Worm (Caenorhabditis elegans) whole organism, L4 larva: Measurements from ENCODE around the gene rsa-2.
A peak's percentile ranks its signal among the peaks of the same experiment; 100 is the strongest.

Experiments used
- D1046.2 ChIP-seq: fragments of 200-800 bp; sonication (Bioruptor generic); IDR thresholded peaks from 2 replicates; pipeline ENCODE4 v1.3.6; 2022; ENCODE audit warnings: missing genetic modification characterization, missing compliant biosample characterization
- F10B5.3 ChIP-seq: sonication (generic microtip); optimal IDR thresholded peaks from 2 replicates; lab custom pipeline; 2016; ENCODE audit warnings: mild to moderate bottlenecking, missing genetic modification characterization, missing compliant biosample characterization
- R02D3.7 ChIP-seq: fragments of 150-350 bp; sonication (generic microtip); optimal IDR thresholded peaks from 3 replicates; lab custom pipeline; 2014; ENCODE audit warnings: missing biosample characterization, missing genetic modification characterization
- Y48G9A.11 ChIP-seq: fragments of 200-800 bp; sonication (Bioruptor generic); IDR thresholded peaks from 2 replicates; pipeline ENCODE4 v1.3.6; 2022; ENCODE audit warnings: missing genetic modification reagents, missing genetic modification characterization, missing compliant biosample characterization
- Y5F2A.4 ChIP-seq: fragments of 200-800 bp; sonication (Bioruptor generic); optimal IDR thresholded peaks from 2 replicates; lab custom pipeline; 2018; ENCODE audit warnings: mild to moderate bottlenecking, missing genetic modification characterization, missing compliant biosample characterization
- aha-1 ChIP-seq: fragments of 150-350 bp; peaks from one replicate; lab custom pipeline; 2014; ENCODE audit warnings: missing biosample characterization, missing genetic modification characterization
- attf-4 ChIP-seq: sonication (generic microtip); optimal IDR thresholded peaks from 3 replicates; lab custom pipeline; 2017; ENCODE audit warnings: missing biosample characterization, missing genetic modification characterization
- cey-2 ChIP-seq: sonication (generic microtip); optimal IDR thresholded peaks from 3 replicates; lab custom pipeline; 2017; ENCODE audit warnings: missing genetic modification characterization, mild to moderate bottlenecking, missing compliant biosample characterization, antibody characterized with exemption, borderline replicate concordance; ENCODE audit not compliant: insufficient read depth
- daf-16 ChIP-seq, 3 experiments: sonication (generic microtip); optimal IDR thresholded peaks; 2 replicates each; lab custom pipeline; 2016 to 2017; ENCODE audit warnings: missing genetic modification characterization in 3 of 3, missing genetic modification reagents in 3 of 3, mild to moderate bottlenecking in 2 of 3, missing compliant biosample characterization in 2 of 3, missing biosample characterization in 1 of 3, moderate library complexity in 1 of 3
- daf-8 ChIP-seq: fragments of 200-800 bp; sonication (Bioruptor generic); IDR thresholded peaks from 2 replicates; pipeline ENCODE4 v1.3.6; 2022; ENCODE audit warnings: missing genetic modification characterization, missing compliant biosample characterization
- dmd-6 ChIP-seq: fragments of 200-800 bp; sonication (Bioruptor generic); IDR thresholded peaks from 2 replicates; pipeline ENCODE4 v1.3.6; 2022; ENCODE audit warnings: missing genetic modification reagents, missing genetic modification characterization, missing compliant biosample characterization
- dpl-1 ChIP-seq: fragments of 150-350 bp; optimal IDR thresholded peaks from 2 replicates; lab custom pipeline; 2014; ENCODE audit warnings: missing biosample characterization, missing genetic modification reagents, missing genetic modification characterization
- duxl-1 ChIP-seq: sonication (generic microtip); optimal IDR thresholded peaks from 2 replicates; lab custom pipeline; 2016; ENCODE audit warnings: mild to moderate bottlenecking, missing genetic modification characterization, moderate library complexity, missing compliant biosample characterization; ENCODE audit not compliant: poor library complexity
- dve-1 ChIP-seq: sonication (generic microtip); optimal IDR thresholded peaks from 2 replicates; lab custom pipeline; 2017; ENCODE audit warnings: antibody characterized with exemption, mild to moderate bottlenecking, missing genetic modification characterization, missing compliant biosample characterization; ENCODE audit not compliant: insufficient read depth
- egl-27 ChIP-seq: sonication (generic microtip); optimal IDR thresholded peaks from 3 replicates; lab custom pipeline; 2017; ENCODE audit warnings: missing biosample characterization, missing genetic modification reagents, missing genetic modification characterization
- hif-1 ChIP-seq, 2 experiments: sonication (generic microtip); optimal IDR thresholded peaks; 2 replicates each; lab custom pipeline; 2016 to 2017; ENCODE audit warnings: missing compliant biosample characterization in 2 of 2, missing genetic modification characterization in 2 of 2, missing genetic modification reagents in 2 of 2, missing genotype in 2 of 2, mild to moderate bottlenecking in 1 of 2
- hlh-30 ChIP-seq: sonication (generic microtip); optimal IDR thresholded peaks from 2 replicates; lab custom pipeline; 2017; ENCODE audit warnings: antibody characterized with exemption, mild to moderate bottlenecking, missing genetic modification characterization, missing compliant biosample characterization; ENCODE audit not compliant: insufficient read depth
- hmg-1.1 ChIP-seq: fragments of 200-800 bp; sonication (Bioruptor generic); IDR thresholded peaks from 2 replicates; pipeline ENCODE4 v1.3.6; 2022; ENCODE audit warnings: missing genetic modification reagents, missing genetic modification characterization, missing compliant biosample characterization
- jun-1 ChIP-seq: fragments of 150-350 bp; optimal IDR thresholded peaks from 2 replicates; lab custom pipeline; 2014; ENCODE audit warnings: missing biosample characterization, missing genetic modification reagents, missing genetic modification characterization
- lim-7 ChIP-seq: fragments of 200-800 bp; sonication (Bioruptor generic); IDR thresholded peaks from 2 replicates; pipeline ENCODE4 v1.3.6; 2022; ENCODE audit warnings: missing genetic modification characterization, missing compliant biosample characterization
- lin-13 ChIP-seq: fragments of 150-350 bp; optimal IDR thresholded peaks from 2 replicates; lab custom pipeline; 2014; ENCODE audit warnings: missing biosample characterization, missing genetic modification reagents, missing genetic modification characterization
- lin-29 ChIP-seq: fragments of 200-800 bp; sonication (Bioruptor generic); IDR thresholded peaks from 2 replicates; pipeline ENCODE4 v1.3.6; 2022; ENCODE audit warnings: missing genetic modification reagents, missing genetic modification characterization, missing compliant biosample characterization
- lin-38 ChIP-seq: fragments of 200-800 bp; sonication (Bioruptor generic); IDR thresholded peaks from 2 replicates; pipeline ENCODE4 v1.3.6; 2022; ENCODE audit warnings: missing genetic modification reagents, missing genetic modification characterization, missing compliant biosample characterization
- lin-39 ChIP-seq: fragments of 150-350 bp; optimal IDR thresholded peaks from 2 replicates; lab custom pipeline; 2014; ENCODE audit warnings: missing biosample characterization, missing genetic modification reagents, missing genetic modification characterization
- lsy-2 ChIP-seq, 2 experiments: fragments of 150-350 bp in 1 of 2; sonication (generic microtip) in 1 of 2; optimal IDR thresholded peaks; 2 replicates each; lab custom pipeline; 2014 to 2017; ENCODE audit warnings: missing biosample characterization in 2 of 2, missing genetic modification characterization in 2 of 2
- madf-9 ChIP-seq: fragments of 200-800 bp; sonication (Bioruptor generic); conservative IDR thresholded peaks from 2 replicates; pipeline ENCODE4 v1.3.6; 2022; ENCODE audit warnings: missing genetic modification reagents, missing genetic modification characterization, missing compliant biosample characterization
- mdl-1 ChIP-seq, 2 experiments: fragments of 150-350 bp in 1 of 2; sonication (generic microtip) in 1 of 2; optimal IDR thresholded peaks; 2 replicates each; lab custom pipeline; 2014 to 2017; ENCODE audit warnings: missing biosample characterization in 2 of 2, missing genetic modification characterization in 2 of 2
- mep-1 ChIP-seq: fragments of 150-350 bp; sonication (generic microtip); optimal IDR thresholded peaks from 3 replicates; lab custom pipeline; 2014; ENCODE audit warnings: missing biosample characterization, missing genetic modification characterization
- mes-2 ChIP-seq: sonication (generic microtip); optimal IDR thresholded peaks from 2 replicates; lab custom pipeline; 2016; ENCODE audit warnings: missing genotype, mild to moderate bottlenecking, missing genetic modification characterization, missing compliant biosample characterization; ENCODE audit not compliant: poor library complexity, severe bottlenecking
- mxl-2 ChIP-seq: fragments of 200-800 bp; sonication (Bioruptor generic); conservative IDR thresholded peaks from 2 replicates; pipeline ENCODE4 v1.3.6; 2022; ENCODE audit warnings: missing genetic modification reagents, missing genetic modification characterization, missing compliant biosample characterization
- mxl-3 ChIP-seq: fragments of 200-800 bp; sonication (Bioruptor generic); optimal IDR thresholded peaks from 2 replicates; lab custom pipeline; 2018; ENCODE audit warnings: mild to moderate bottlenecking, missing genetic modification characterization, missing compliant biosample characterization
- nhr-10 ChIP-seq: fragments of 150-350 bp; optimal IDR thresholded peaks from 2 replicates; lab custom pipeline; 2014; ENCODE audit warnings: missing biosample characterization, missing genetic modification characterization
- nhr-25 ChIP-seq: sonication (generic microtip); optimal IDR thresholded peaks from 2 replicates; lab custom pipeline; 2017; ENCODE audit warnings: missing genetic modification characterization, mild to moderate bottlenecking, missing compliant biosample characterization, antibody characterized with exemption, moderate library complexity, borderline replicate concordance; ENCODE audit not compliant: insufficient read depth
- nhr-28 ChIP-seq: fragments of 150-350 bp; optimal IDR thresholded peaks from 2 replicates; lab custom pipeline; 2014; ENCODE audit warnings: missing biosample characterization, missing genetic modification characterization
- nhr-76 ChIP-seq: fragments of 150-350 bp; optimal IDR thresholded peaks from 2 replicates; lab custom pipeline; 2014; ENCODE audit warnings: missing biosample characterization, missing genetic modification characterization
- pqm-1 ChIP-seq: sonication (generic microtip); optimal IDR thresholded peaks from 2 replicates; lab custom pipeline; 2017; ENCODE audit warnings: missing biosample characterization, missing genetic modification characterization
- rbr-2 ChIP-seq: sonication (generic microtip); optimal IDR thresholded peaks from 2 replicates; lab custom pipeline; 2016; ENCODE audit warnings: missing genotype, missing genetic modification characterization, missing compliant biosample characterization
- saeg-2 ChIP-seq: fragments of 200-800 bp; sonication (Bioruptor generic); IDR thresholded peaks from 2 replicates; pipeline ENCODE4 v1.3.6; 2022; ENCODE audit warnings: missing genetic modification reagents, missing genetic modification characterization, missing compliant biosample characterization
- skn-1 ChIP-seq: fragments of 150-350 bp; optimal IDR thresholded peaks from 2 replicates; lab custom pipeline; 2014; ENCODE audit warnings: missing biosample characterization, missing genetic modification characterization
- snpc-1.2 ChIP-seq: fragments of 200-800 bp; sonication (Bioruptor generic); IDR thresholded peaks from 2 replicates; pipeline ENCODE4 v1.3.6; 2022; ENCODE audit warnings: missing genetic modification reagents, missing genetic modification characterization, missing compliant biosample characterization
- spr-1 ChIP-seq: sonication (generic microtip); optimal IDR thresholded peaks from 2 replicates; lab custom pipeline; 2016; ENCODE audit warnings: mild to moderate bottlenecking, missing genetic modification characterization, missing compliant biosample characterization
- spr-3 ChIP-seq: fragments of 200-800 bp; sonication (Bioruptor generic); optimal IDR thresholded peaks from 2 replicates; lab custom pipeline; 2018; ENCODE audit warnings: mild to moderate bottlenecking, missing genetic modification characterization, missing compliant biosample characterization
- unc-39 ChIP-seq: sonication (generic microtip); optimal IDR thresholded peaks from 2 replicates; lab custom pipeline; 2017; ENCODE audit warnings: missing biosample characterization, missing genetic modification characterization
- unc-62 ChIP-seq, 3 experiments: fragments of 150-350 bp in 1 of 3; sonication (generic microtip); optimal IDR thresholded peaks in 2 of 3; peaks in 1 of 3; 1 replicate in 1 of 3; 2 replicates in 2 of 3; lab custom pipeline; 2014 to 2017; ENCODE audit warnings: missing biosample characterization in 3 of 3, missing genetic modification characterization in 3 of 3, missing genetic modification reagents in 3 of 3, missing genotype in 1 of 3

rsa-2 gene

DNA sequence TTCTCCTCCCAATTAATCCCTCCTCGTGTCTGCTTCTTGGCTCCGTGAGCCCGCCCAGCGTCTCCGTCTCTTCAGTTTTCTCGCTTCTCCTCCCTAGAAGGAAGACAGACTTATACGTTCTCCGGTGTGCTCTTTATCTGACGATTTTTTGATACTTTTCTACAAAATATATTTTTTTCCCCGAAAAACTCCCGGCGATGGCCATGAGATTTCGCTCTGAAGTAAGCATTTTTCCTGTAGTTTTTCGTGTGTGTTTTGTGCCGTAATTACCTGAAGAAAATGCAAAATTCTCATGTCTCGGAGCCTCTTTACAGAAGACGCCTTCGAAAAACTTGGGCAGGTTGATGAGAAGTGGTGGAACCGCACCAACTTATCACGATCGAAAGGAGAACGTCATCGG lies 26.6 kb upstream of the rsa-2 start, which contains the start of gene spat-2:
Gene spat-2, plus strand, starts transcription at position 301 of the 400 bp plus-strand sequence.
- TF ChIP-seq aha-1 (tag; lab: Kevin White, UChicago) (peak; percentile 24), D1046.2 (GFP tag; lab: Robert Waterston, UW) (0 out of 2 replicates have a peak, but pooled peaks have one; percentile 6), lin-29 (GFP tag; lab: Robert Waterston, UW) (no peak)

DNA sequence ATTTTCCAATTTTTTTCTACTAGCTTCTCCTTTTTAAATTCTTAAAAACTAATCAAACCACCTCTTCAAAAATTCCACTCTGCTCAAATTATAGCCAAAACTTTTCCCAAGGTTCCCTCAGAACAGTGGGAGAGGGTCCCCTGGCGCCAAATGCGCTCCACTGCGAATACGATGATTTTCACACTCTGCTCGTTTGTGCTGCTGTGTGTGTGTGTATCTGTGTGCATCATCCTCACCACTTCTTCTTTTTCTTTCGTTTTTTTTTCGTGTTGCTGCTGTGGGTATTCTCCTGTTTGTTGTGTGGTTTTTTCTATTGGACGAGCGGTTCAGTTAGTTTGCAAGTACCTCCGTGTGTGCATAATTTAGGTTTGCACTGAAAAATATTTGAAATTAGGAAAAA lies 24.0 kb upstream of the rsa-2 start:
- no peak for TF ChIP-seq egl-27 (tag; lab: Kevin White, UChicago)
- no peak for TF ChIP-seq Y5F2A.4
- peak; percentile 14 for TF ChIP-seq dve-1 (tag; lab: Kevin White, UChicago)
- no peak for TF ChIP-seq lim-7 (GFP tag; lab: Robert Waterston, UW)
- peak; percentile 53 for TF ChIP-seq mes-2 (tag; lab: Kevin White, UChicago)
- TF ChIP-seq lsy-2 (tag; optimal IDR thresholded peaks at IDR 0.05; lab: Kevin White, UChicago) = peak in 1 of 2 experiments; percentile 71
- no peak for TF ChIP-seq R02D3.7 (tag; lab: Kevin White, UChicago)
- TF ChIP-seq aha-1 (tag; lab: Kevin White, UChicago) = peak; percentile 99
- TF ChIP-seq skn-1 (tag; lab: Kevin White, UChicago) = no peak
- TF ChIP-seq lin-39 (tag; lab: Kevin White, UChicago) = no peak
- peak; percentile 51; the same call in 1 of the 2 replicates for TF ChIP-seq hmg-1.1 (GFP tag; lab: Robert Waterston, UW)
- no peak for TF ChIP-seq unc-39
- TF ChIP-seq duxl-1 (tag; lab: Kevin White, UChicago) = no peak
- TF ChIP-seq daf-8 = no peak
- TF ChIP-seq saeg-2 (GFP tag; lab: Robert Waterston, UW) = no peak
- no peak for TF ChIP-seq mxl-3 (GFP tag; lab: Kevin White, UChicago)
- peak; percentile 21; the same call in 1 of the 2 replicates for TF ChIP-seq dmd-6
- no peak for TF ChIP-seq Y48G9A.11
- peak; percentile 35 for TF ChIP-seq rbr-2
- TF ChIP-seq lin-38 (GFP tag; lab: Robert Waterston, UW) = peak; percentile 60
- no peak for TF ChIP-seq cey-2 (tag; lab: Kevin White, UChicago)
- peak; percentile 25 for TF ChIP-seq hlh-30 (tag; lab: Kevin White, UChicago)
- peak; percentile 45 for TF ChIP-seq mep-1
- no peak for TF ChIP-seq attf-4 (tag; lab: Kevin White, UChicago)
- TF ChIP-seq, all 104 proteins: peak for 10

DNA sequence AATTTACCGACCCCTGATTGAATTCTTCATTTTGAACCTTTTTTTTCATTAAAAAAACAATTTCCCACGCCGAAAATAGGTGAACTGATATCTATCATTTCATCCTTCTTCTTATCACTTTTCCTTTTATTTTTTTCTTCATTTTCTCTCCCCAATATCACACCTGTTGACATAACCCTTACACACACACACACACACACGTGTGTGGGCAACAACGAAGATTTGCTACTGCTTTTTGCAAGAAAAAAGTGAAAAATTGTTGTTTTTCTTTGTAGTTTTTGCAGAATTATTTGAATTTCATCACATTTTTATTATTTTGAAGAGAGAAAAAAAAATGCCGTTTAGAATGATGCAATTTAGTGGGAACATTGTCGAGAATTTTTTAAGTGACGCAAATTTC lies 22.7 kb upstream of the rsa-2 start:
- TF ChIP-seq aha-1 (tag; lab: Kevin White, UChicago) (peak; percentile 64), daf-16 (GFP tag; optimal IDR thresholded peaks at IDR 0.05; lab: Kevin White, UChicago) (peak in 1 of 2 experiments; percentile 6), daf-16 (tag; optimal IDR thresholded peaks at IDR 0.05; lab: Kevin White, UChicago) (peak; percentile 48), mxl-3 (GFP tag; lab: Kevin White, UChicago) (peak; percentile 93), nhr-28 (peak; percentile 69), pqm-1 (peak; percentile 33), nhr-10 (tag; lab: Kevin White, UChicago) (no peak), mdl-1 (tag; optimal IDR thresholded peaks at IDR 0.05; lab: Kevin White, UChicago) (peak; percentile 21 to 70), hlh-30 (tag; lab: Kevin White, UChicago) (peak; percentile 46), F10B5.3 (tag; lab: Kevin White, UChicago) (no peak)

DNA sequence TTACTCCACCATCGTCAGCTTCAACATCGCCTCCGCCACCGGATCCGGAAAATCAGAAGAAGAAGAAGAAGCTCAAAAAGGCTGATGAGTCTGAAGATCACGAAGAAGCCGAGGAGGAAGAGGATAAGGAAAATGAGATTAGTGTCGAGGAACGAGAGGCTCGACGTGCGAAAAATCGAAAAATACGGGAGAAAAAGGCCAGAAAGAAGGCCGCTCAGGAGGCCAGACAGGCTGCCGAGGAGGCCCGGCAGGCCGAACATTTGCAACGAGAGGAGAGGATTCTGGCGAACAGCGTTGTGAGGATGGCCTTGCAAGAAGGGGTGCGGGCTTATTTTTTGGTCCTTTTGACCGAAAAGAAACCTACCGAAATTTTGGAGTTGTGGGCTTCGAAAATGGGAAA lies 18.1 kb upstream of the rsa-2 start:
- TF ChIP-seq snpc-1.2 (GFP tag; lab: Robert Waterston, UW) (no peak), unc-39 (no peak), nhr-25 (no peak), lin-13 (GFP tag; lab: Kevin White, UChicago) (no peak), unc-62 (GFP tag; optimal IDR thresholded peaks at IDR 0.05 in 1 of 2; lab: Kevin White, UChicago) (peak in 1 of 2 experiments; percentile 1), unc-62 (tag; optimal IDR thresholded peaks at IDR 0.05; lab: Kevin White, UChicago) (no peak), mxl-2 (GFP tag; lab: Robert Waterston, UW) (no peak), nhr-76 (tag; lab: Kevin White, UChicago) (no peak), jun-1 (tag; lab: Kevin White, UChicago) (no peak), madf-9 (GFP tag; lab: Robert Waterston, UW) (no peak), mes-2 (tag; lab: Kevin White, UChicago) (no peak), hif-1 (tag; optimal IDR thresholded peaks at IDR 0.05; lab: Kevin White, UChicago) (no peak), mxl-3 (GFP tag; lab: Kevin White, UChicago) (no peak), dpl-1 (GFP tag; lab: Kevin White, UChicago) (no peak), aha-1 (tag; lab: Kevin White, UChicago) (peak; percentile 87), spr-1 (no peak), lim-7 (GFP tag; lab: Robert Waterston, UW) (no peak), spr-3 (GFP tag; lab: Kevin White, UChicago) (no peak)
